Fruit fly (Drosophila melanogaster) whole organism, embryonic: ENCODE measurements around the gene Ostgamma.
A peak's percentile ranks its signal among the peaks of the same experiment; 100 is the strongest.

Experiments
- Adf1 ChIP-seq: fragments of 200-800 bp; sonication (Bioruptor generic); IDR thresholded peaks from 2 replicates; pipeline ENCODE4 v1.3.6; 2022; ENCODE audit warnings: missing biosample characterization, missing genetic modification characterization
- Atf6 ChIP-seq: fragments of 200-800 bp; sonication (Bioruptor generic); IDR thresholded peaks from 2 replicates; pipeline ENCODE4 v1.3.6; 2022; ENCODE audit warnings: missing biosample characterization, missing genetic modification characterization
- CG10431 ChIP-seq: fragments of 200-800 bp; sonication (Bioruptor generic); optimal IDR thresholded peaks from 3 replicates; lab custom pipeline; 2018; ENCODE audit warnings: missing biosample characterization, mild to moderate bottlenecking, missing genetic modification characterization
- CG11093 ChIP-seq: fragments of 200-800 bp; sonication (Bioruptor generic); IDR thresholded peaks from 3 replicates; pipeline ENCODE4 v1.3.6; 2022; ENCODE audit warnings: missing biosample characterization, missing genetic modification characterization
- CG11560 ChIP-seq: fragments of 200-800 bp; sonication (Bioruptor generic); IDR thresholded peaks from 3 replicates; pipeline ENCODE4 v1.3.6; 2022; ENCODE audit warnings: missing biosample characterization, missing genetic modification characterization
- CG13775 ChIP-seq: fragments of 200-800 bp; sonication (Bioruptor generic); optimal IDR thresholded peaks from 3 replicates; lab custom pipeline; 2017; ENCODE audit warnings: missing biosample characterization, mild to moderate bottlenecking, missing genetic modification characterization
- CG14050 ChIP-seq: fragments of 200-800 bp; sonication (Bioruptor generic); IDR thresholded peaks from 3 replicates; pipeline ENCODE4 v1.3.6; 2022; ENCODE audit warnings: missing biosample characterization, missing genetic modification characterization
- CG15696 ChIP-seq: fragments of 200-800 bp; sonication (Bioruptor generic); optimal IDR thresholded peaks from 2 replicates; lab custom pipeline; 2019; ENCODE audit warnings: missing biosample characterization, mild to moderate bottlenecking, missing genetic modification characterization, moderate library complexity
- CG16815 ChIP-seq: fragments of 200-800 bp; sonication (Bioruptor generic); optimal IDR thresholded peaks from 3 replicates; lab custom pipeline; 2017; ENCODE audit warnings: missing biosample characterization, mild to moderate bottlenecking, missing genetic modification characterization
- CG17802 ChIP-seq: fragments of 200-800 bp; sonication (Bioruptor generic); optimal IDR thresholded peaks from 2 replicates; lab custom pipeline; 2018; ENCODE audit warnings: missing biosample characterization, mild to moderate bottlenecking, missing genetic modification characterization, moderate library complexity
- CG18599 ChIP-seq: fragments of 200-800 bp; sonication (Bioruptor generic); optimal IDR thresholded peaks from 3 replicates; lab custom pipeline; 2017; ENCODE audit warnings: missing biosample characterization, missing genetic modification characterization, mild to moderate bottlenecking, moderate library complexity, missing genetic modification reagents
- CG2120 ChIP-seq: fragments of 200-800 bp; sonication (Bioruptor generic); optimal IDR thresholded peaks from 3 replicates; lab custom pipeline; 2016; ENCODE audit warnings: missing biosample characterization, missing genetic modification characterization
- CG31388 ChIP-seq: fragments of 200-800 bp; sonication (Bioruptor generic); optimal IDR thresholded peaks from 2 replicates; lab custom pipeline; 2016; ENCODE audit warnings: missing biosample characterization, missing genetic modification characterization
- CG34422 ChIP-seq: fragments of 200-800 bp; sonication (Bioruptor generic); IDR thresholded peaks from 3 replicates; pipeline ENCODE4 v1.3.6; 2022; ENCODE audit warnings: missing biosample characterization, missing genetic modification characterization
- CG3838 ChIP-seq: fragments of 200-800 bp; sonication (Bioruptor generic); optimal IDR thresholded peaks from 3 replicates; lab custom pipeline; 2016; ENCODE audit warnings: missing biosample characterization, missing genetic modification characterization
- CG3847 ChIP-seq: fragments of 200-800 bp; sonication (Bioruptor generic); IDR thresholded peaks from 2 replicates; pipeline ENCODE4 v1.3.6; 2022; ENCODE audit warnings: missing biosample characterization, missing genetic modification characterization
- CG4328 ChIP-seq: fragments of 200-800 bp; sonication (Bioruptor generic); optimal IDR thresholded peaks from 3 replicates; lab custom pipeline; 2017; ENCODE audit warnings: missing biosample characterization, missing genetic modification reagents, missing genetic modification characterization
- CG5953 ChIP-seq: fragments of 200-800 bp; sonication (Bioruptor generic); IDR thresholded peaks from 2 replicates; pipeline ENCODE4 v1.3.6; 2022; ENCODE audit warnings: missing biosample characterization, missing genetic modification characterization
- CG7271 ChIP-seq: fragments of 200-800 bp; sonication (Bioruptor generic); optimal IDR thresholded peaks from 2 replicates; lab custom pipeline; 2018; ENCODE audit warnings: missing biosample characterization, mild to moderate bottlenecking, missing genetic modification characterization, moderate library complexity
- CG7839 ChIP-seq: fragments of 200-800 bp; sonication (Bioruptor generic); optimal IDR thresholded peaks from 3 replicates; lab custom pipeline; 2018; ENCODE audit warnings: missing biosample characterization, mild to moderate bottlenecking, missing genetic modification characterization, moderate library complexity
- CG9727 ChIP-seq: fragments of 200-800 bp; sonication (Bioruptor generic); optimal IDR thresholded peaks from 3 replicates; lab custom pipeline; 2017; ENCODE audit warnings: missing biosample characterization, mild to moderate bottlenecking, missing genetic modification characterization
- Dfd ChIP-seq, 2 experiments: fragments of >200 bp; optimal IDR thresholded peaks; 2 replicates each; lab custom pipeline; 2017; ENCODE audit warnings: missing biosample characterization in 2 of 2, missing genetic modification characterization in 2 of 2
- Dip3 ChIP-seq: fragments of 200-800 bp; sonication (Bioruptor generic); optimal IDR thresholded peaks from 3 replicates; lab custom pipeline; 2016; ENCODE audit warnings: missing biosample characterization, missing genetic modification characterization
- Doc3 ChIP-seq: fragments of 200-800 bp; sonication (Bioruptor generic); IDR thresholded peaks from 3 replicates; pipeline ENCODE4 v1.3.6; 2022; ENCODE audit warnings: missing biosample characterization, missing genetic modification characterization; ENCODE audit not compliant: partially characterized antibody
- Elba2 ChIP-seq: fragments of 200-800 bp; sonication (Bioruptor generic); optimal IDR thresholded peaks from 3 replicates; lab custom pipeline; 2016; ENCODE audit warnings: missing biosample characterization, missing genetic modification characterization
- Fer3 ChIP-seq: fragments of 200-800 bp; sonication (Bioruptor generic); optimal IDR thresholded peaks from 2 replicates; lab custom pipeline; 2018; ENCODE audit warnings: missing biosample characterization, mild to moderate bottlenecking, missing genetic modification characterization, moderate library complexity
- HLH4C ChIP-seq: fragments of 200-800 bp; sonication (Bioruptor generic); IDR thresholded peaks from 3 replicates; pipeline ENCODE4 v1.3.6; 2022; ENCODE audit warnings: missing biosample characterization, missing genetic modification characterization; ENCODE audit not compliant: partially characterized antibody
- Mad ChIP-seq: fragments of 200-800 bp; sonication (Bioruptor generic); optimal IDR thresholded peaks from 2 replicates; lab custom pipeline; 2016; ENCODE audit warnings: missing biosample characterization, missing genetic modification characterization
- Nf-YC ChIP-seq: fragments of 200-800 bp; optimal IDR thresholded peaks from 3 replicates; lab custom pipeline; 2019; ENCODE audit warnings: missing biosample characterization, mild to moderate bottlenecking, missing genetic modification characterization, moderate library complexity
- Oaz ChIP-seq: fragments of 200-800 bp; sonication (Bioruptor generic); IDR thresholded peaks from 2 replicates; pipeline ENCODE4 v1.3.6; 2022; ENCODE audit warnings: missing biosample characterization, missing genetic modification characterization
- Ssrp ChIP-seq: fragments of 200-800 bp; sonication (Bioruptor generic); optimal IDR thresholded peaks from 2 replicates; lab custom pipeline; 2018; ENCODE audit warnings: missing biosample characterization, mild to moderate bottlenecking, missing genetic modification characterization, moderate library complexity
- Tbp ChIP-seq: fragments of >200 bp; optimal IDR thresholded peaks from 2 replicates; lab custom pipeline; 2018; ENCODE audit warnings: missing biosample characterization, missing genetic modification characterization
- Vsx1 ChIP-seq: fragments of 200-800 bp; sonication (Bioruptor generic); optimal IDR thresholded peaks from 2 replicates; lab custom pipeline; 2017; ENCODE audit warnings: missing biosample characterization, mild to moderate bottlenecking, missing genetic modification characterization, missing genetic modification reagents
- ash1 ChIP-seq: fragments of 200-800 bp; sonication (Bioruptor generic); optimal IDR thresholded peaks from 2 replicates; lab custom pipeline; 2018; ENCODE audit warnings: missing biosample characterization, mild to moderate bottlenecking, missing genetic modification characterization
- br ChIP-seq: fragments of >200 bp; optimal IDR thresholded peaks from 2 replicates; lab custom pipeline; 2017
- cwo ChIP-seq: fragments of 200-800 bp; sonication (Bioruptor generic); optimal IDR thresholded peaks from 3 replicates; lab custom pipeline; 2017; ENCODE audit warnings: missing biosample characterization, missing genetic modification characterization, mild to moderate bottlenecking, moderate library complexity, missing genetic modification reagents
- da ChIP-seq: fragments of 200-800 bp; sonication (Bioruptor generic); optimal IDR thresholded peaks from 2 replicates; lab custom pipeline; 2016; ENCODE audit warnings: missing biosample characterization, missing genetic modification characterization
- dpn ChIP-seq, 2 experiments: fragments of 200-800 bp; sonication (Bioruptor generic); optimal IDR thresholded peaks; 3 replicates each; lab custom pipeline; 2016; ENCODE audit warnings: missing biosample characterization in 2 of 2, missing genetic modification characterization in 2 of 2
- gsb ChIP-seq: fragments of 200-800 bp; sonication (Bioruptor generic); IDR thresholded peaks from 2 replicates; pipeline ENCODE4 v1.3.6; 2022; ENCODE audit warnings: missing biosample characterization, missing genetic modification characterization
- jing ChIP-seq: fragments of 200-800 bp; sonication (Bioruptor generic); optimal IDR thresholded peaks from 2 replicates; lab custom pipeline; 2018; ENCODE audit warnings: missing biosample characterization, mild to moderate bottlenecking, missing genetic modification characterization
- jumu ChIP-seq: fragments of 200-800 bp; sonication (Bioruptor generic); optimal IDR thresholded peaks from 3 replicates; lab custom pipeline; 2016; ENCODE audit warnings: missing biosample characterization, missing genetic modification characterization
- knrl ChIP-seq: fragments of 200-800 bp; sonication (Bioruptor generic); IDR thresholded peaks from 3 replicates; pipeline ENCODE4 v1.3.6; 2022; ENCODE audit warnings: missing biosample characterization, missing genetic modification characterization; ENCODE audit not compliant: partially characterized antibody
- mld ChIP-seq: fragments of 200-800 bp; sonication (Bioruptor generic); IDR thresholded peaks from 3 replicates; pipeline ENCODE4 v1.3.6; 2022; ENCODE audit warnings: missing biosample characterization, missing genetic modification characterization; ENCODE audit not compliant: partially characterized antibody
- pfk ChIP-seq: fragments of 200-800 bp; sonication (Bioruptor generic); optimal IDR thresholded peaks from 2 replicates; lab custom pipeline; 2018; ENCODE audit warnings: missing biosample characterization, mild to moderate bottlenecking, missing genetic modification characterization, moderate library complexity
- pho ChIP-seq: fragments of 200-800 bp; sonication (Bioruptor generic); optimal IDR thresholded peaks from 2 replicates; lab custom pipeline; 2016; ENCODE audit warnings: missing biosample characterization, missing genetic modification characterization
- psq ChIP-seq: fragments of 200-800 bp; sonication (Bioruptor generic); optimal IDR thresholded peaks from 2 replicates; lab custom pipeline; 2017; ENCODE audit warnings: missing biosample characterization, missing genetic modification characterization
- rib ChIP-seq: fragments of 200-800 bp; sonication (Bioruptor generic); IDR thresholded peaks from 2 replicates; pipeline ENCODE4 v1.3.6; 2022; ENCODE audit warnings: missing biosample characterization, missing genetic modification characterization
- sr ChIP-seq: fragments of 200-800 bp; sonication (Bioruptor generic); IDR thresholded peaks from 3 replicates; pipeline ENCODE4 v1.3.6; 2022; ENCODE audit warnings: missing biosample characterization, missing genetic modification characterization
- trh ChIP-seq: fragments of 200-800 bp; sonication (Bioruptor generic); optimal IDR thresholded peaks from 2 replicates; lab custom pipeline; 2016; ENCODE audit warnings: missing biosample characterization, missing genetic modification characterization
- unpg ChIP-seq: fragments of 200-800 bp; sonication (Bioruptor generic); optimal IDR thresholded peaks from 3 replicates; lab custom pipeline; 2018; ENCODE audit warnings: missing biosample characterization, mild to moderate bottlenecking, missing genetic modification characterization, moderate library complexity
- wdn ChIP-seq: fragments of 200-800 bp; sonication (Bioruptor generic); IDR thresholded peaks from 2 replicates; pipeline ENCODE4 v1.3.6; 2022; ENCODE audit warnings: missing biosample characterization, missing genetic modification characterization

Gene Ostgamma

DNA sequence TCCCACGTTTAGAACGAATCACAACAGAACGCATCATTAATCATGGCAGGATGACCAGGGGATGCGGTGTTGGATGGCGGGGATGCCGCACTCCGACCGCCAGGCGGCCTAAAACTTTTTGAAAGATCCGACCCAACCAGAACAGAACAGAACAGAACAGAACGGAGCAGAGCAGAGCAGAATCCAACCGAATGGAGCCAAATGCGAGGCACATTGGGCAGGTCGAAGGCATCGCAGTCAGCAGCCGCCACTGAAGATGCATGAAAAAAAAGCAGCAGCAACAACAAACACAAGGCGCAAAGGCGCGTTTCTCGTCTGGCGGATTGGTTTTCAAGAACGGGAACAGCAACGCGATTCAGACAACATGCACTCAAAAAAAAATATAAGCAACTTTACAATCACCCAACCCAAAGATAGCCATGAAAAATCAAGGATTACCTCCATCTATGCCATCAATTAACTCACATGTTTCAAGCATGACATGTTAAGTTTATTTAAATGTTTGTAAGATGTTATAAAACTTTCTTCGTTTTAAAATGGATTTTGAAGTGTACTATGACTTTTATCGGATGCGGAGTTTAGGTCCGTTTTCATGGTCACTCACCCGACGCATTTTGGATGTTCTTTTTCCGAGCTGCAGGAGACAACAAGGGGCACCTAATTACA lies 28.5 kb downstream of the Ostgamma start (continued):
- TF ChIP-seq Doc3 (GFP tag; lab: Robert Waterston, UW) (no peak), CG14050 (no peak), CG10431 (GFP tag; lab: Kevin White, UChicago) (peak; percentile 7), Atf6 (GFP tag; lab: Robert Waterston, UW) (no peak), Oaz (no peak), CG3838 (GFP tag; lab: Kevin White, UChicago) (peak; percentile 21), Ssrp (tag; lab: Kevin White, UChicago) (peak; percentile 75), Tbp (no peak), CG17802 (tag; lab: Kevin White, UChicago) (peak; percentile 33), Mad (peak; percentile 22), Dip3 (GFP tag; lab: Kevin White, UChicago) (peak; percentile 7), Nf-YC (no peak), rib (GFP tag; lab: Robert Waterston, UW) (no peak), CG34422 (GFP tag; lab: Robert Waterston, UW) (no peak), CG16815 (GFP tag; lab: Kevin White, UChicago) (peak; percentile 76), CG3847 (GFP tag; lab: Robert Waterston, UW) (peak; percentile 32; the same call in 1 of the 2 replicates), CG11560 (tag; lab: Robert Waterston, UW) (no peak), CG2120 (GFP tag; lab: Kevin White, UChicago) (no peak), da (no peak), Elba2 (no peak), Vsx1 (GFP tag; lab: Kevin White, UChicago) (peak; percentile 32), CG9727 (GFP tag; lab: Kevin White, UChicago) (peak; percentile 84), trh (GFP tag; lab: Kevin White, UChicago) (no peak), jing (GFP tag; lab: Kevin White, UChicago) (peak; percentile 58), CG18599 (peak; percentile 20), HLH4C (GFP tag; lab: Robert Waterston, UW) (no peak), unpg (GFP tag; lab: Kevin White, UChicago) (peak; percentile 76), br (lab: Kevin White, UChicago) (no peak), jumu (GFP tag; lab: Kevin White, UChicago) (peak; percentile 54), Dfd (GFP tag; optimal IDR thresholded peaks at IDR 0.05; lab: Kevin White, UChicago) (no peak), CG11093 (GFP tag; lab: Robert Waterston, UW) (no peak), CG13775 (GFP tag; lab: Kevin White, UChicago) (peak; percentile 65), cwo (GFP tag; lab: Kevin White, UChicago) (no peak), CG4328 (no peak), CG31388 (GFP tag; lab: Kevin White, UChicago) (peak; percentile 13), gsb (no peak), psq (GFP tag; lab: Kevin White, UChicago) (no peak), ash1 (GFP tag; lab: Kevin White, UChicago) (no peak), pfk (GFP tag; lab: Kevin White, UChicago) (no peak), pho (GFP tag; lab: Kevin White, UChicago) (no peak), CG7839 (tag; lab: Kevin White, UChicago) (peak; percentile 74), knrl (GFP tag; lab: Robert Waterston, UW) (no peak), wdn (GFP tag; lab: Robert Waterston, UW) (no peak), sr (GFP tag; lab: Robert Waterston, UW) (no peak), Fer3 (tag; lab: Kevin White, UChicago) (peak; percentile 11), CG15696 (tag; lab: Kevin White, UChicago) (peak; percentile 86), CG5953 (GFP tag; lab: Robert Waterston, UW) (0 out of 2 replicates have a peak, but pooled peaks have one; percentile 15), mld (no peak), CG7271 (peak; percentile 46), Adf1 (GFP tag; lab: Robert Waterston, UW) (no peak), dpn (GFP tag; optimal IDR thresholded peaks at IDR 0.05; lab: Kevin White, UChicago) (peak; percentile 40 to 62)
